Fruit fly (Drosophila melanogaster) Kc167 (cell line): Measurements from ENCODE around the gene Abp1.

Experiments
- Myc ChIP-seq: fragments of >200 bp; optimal IDR thresholded peaks from 2 replicates; lab custom pipeline; 2017; ENCODE audit warnings: missing external identifiers
- Sin3A ChIP-seq: fragments of >200 bp; optimal IDR thresholded peaks from 2 replicates; lab custom pipeline; 2018; ENCODE audit warnings: missing external identifiers
- h ChIP-seq: fragments of >200 bp; optimal IDR thresholded peaks from 3 replicates; lab custom pipeline; 2018; ENCODE audit warnings: missing external identifiers
- insv ChIP-seq: fragments of >200 bp; optimal IDR thresholded peaks from 3 replicates; lab custom pipeline; 2018; ENCODE audit warnings: missing external identifiers
- psq ChIP-seq: fragments of >200 bp; optimal IDR thresholded peaks from 2 replicates; lab custom pipeline; 2017; ENCODE audit warnings: missing external identifiers
- ttk ChIP-seq: sonication (Bioruptor generic); optimal IDR thresholded peaks from 2 replicates; lab custom pipeline; 2017; ENCODE audit warnings: missing external identifiers

DNA sequence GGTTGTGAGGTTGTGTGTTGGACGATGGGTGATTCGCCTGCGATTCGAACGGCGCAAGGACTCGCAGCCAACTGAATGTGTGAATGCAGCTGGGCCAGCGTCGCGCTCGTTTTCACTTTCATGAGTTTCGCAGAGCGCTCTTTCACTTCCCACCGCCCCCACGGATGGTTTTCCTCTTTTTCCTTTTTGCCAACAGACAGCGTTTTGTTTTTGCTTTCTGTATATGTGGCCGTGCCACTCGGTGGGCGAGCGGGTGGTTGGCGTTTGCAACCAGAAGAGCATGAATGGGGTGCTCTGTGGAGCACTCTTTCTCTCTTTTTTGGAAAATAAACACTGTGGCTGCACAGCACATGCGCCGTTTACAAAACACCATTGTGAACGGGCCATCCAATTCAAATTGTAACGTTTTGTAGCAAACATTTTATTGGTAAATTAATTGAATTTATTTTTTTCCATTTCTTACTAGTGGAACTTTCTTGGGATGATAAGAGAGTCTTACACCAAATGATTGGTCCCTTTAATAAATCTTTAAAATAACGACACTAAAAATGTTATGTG is 50.8 kb downstream of the Abp1 start, which contains the start of gene CG10713:
- no peak for TF ChIP-seq insv
- TF ChIP-seq psq: no peak
- TF ChIP-seq h (lab: Kevin White, UChicago): no peak
- TF ChIP-seq Sin3A (lab: Kevin White, UChicago): no peak
- no peak for TF ChIP-seq ttk (lab: Kevin White, UChicago)
- TF ChIP-seq Myc: no peak
